Fruit fly (Drosophila melanogaster) whole organism, adult: ENCODE results near the gene CG32161.

Source experiments
- CG11617 ChIP-seq: fragments of 200-800 bp; sonication (Bioruptor generic); optimal IDR thresholded peaks from 2 replicates; lab custom pipeline; 2017; ENCODE audit warnings: mild to moderate bottlenecking, missing biosample characterization, missing genetic modification reagents, missing genetic modification characterization
- CG5204 ChIP-seq: fragments of 200-800 bp; sonication (Bioruptor generic); optimal IDR thresholded peaks from 2 replicates; lab custom pipeline; 2016; ENCODE audit warnings: missing biosample characterization, missing genetic modification characterization
- Mnt ChIP-seq: fragments of 200-800 bp; sonication (Bioruptor generic); optimal IDR thresholded peaks from 2 replicates; lab custom pipeline; 2016; ENCODE audit warnings: missing biosample characterization, mild to moderate bottlenecking, missing genetic modification characterization
- toe ChIP-seq: fragments of 200-800 bp; sonication (Bioruptor generic); optimal IDR thresholded peaks from 2 replicates; lab custom pipeline; 2016; ENCODE audit warnings: missing biosample characterization, missing genetic modification characterization

dm6 chr3L:16876785-16877468 lies 30.9 kb downstream of the CG32161 start, which contains the start of gene CG32170:
- no peak for TF ChIP-seq CG11617 (GFP tag; lab: Kevin White, UChicago)
- TF ChIP-seq toe (GFP tag; lab: Kevin White, UChicago), result no peak
- TF ChIP-seq CG5204, result no peak
- no peak for TF ChIP-seq Mnt (GFP tag; lab: Kevin White, UChicago)
